Worm (Caenorhabditis elegans) whole organism, L4 larva: ENCODE results near the gene F26F2.13.

Experiments used
- Y105C5A.15 ChIP-seq: fragments of 200-800 bp; sonication (Bioruptor generic); IDR thresholded peaks from 2 replicates; pipeline ENCODE4 v1.3.6; 2022; ENCODE audit warnings: missing genetic modification characterization, missing compliant biosample characterization
- ceh-82 ChIP-seq: sonication (generic microtip); optimal IDR thresholded peaks from 2 replicates; lab custom pipeline; 2017; ENCODE audit warnings: missing biosample characterization, missing genetic modification characterization
- rbr-2 ChIP-seq: sonication (generic microtip); optimal IDR thresholded peaks from 2 replicates; lab custom pipeline; 2016; ENCODE audit warnings: missing genotype, missing genetic modification characterization, missing compliant biosample characterization
- unc-130 ChIP-seq: sonication (generic microtip); optimal IDR thresholded peaks from 2 replicates; lab custom pipeline; 2016; ENCODE audit warnings: missing genetic modification reagents, missing genetic modification characterization, missing compliant biosample characterization
- unc-39 ChIP-seq: sonication (generic microtip); optimal IDR thresholded peaks from 2 replicates; lab custom pipeline; 2017; ENCODE audit warnings: missing biosample characterization, missing genetic modification characterization

ce11 chrV:20556260-20556659 lies 7.9 kb upstream of the F26F2.13 start, which contains the start of gene Y38H6C.23:
- TF ChIP-seq unc-130 (no peak), unc-39 (no peak), rbr-2 (tag; lab: Kevin White, UChicago) (no peak), Y105C5A.15 (GFP tag; lab: Robert Waterston, UW) (no peak), ceh-82 (tag; lab: Kevin White, UChicago) (no peak)
